Fruit fly (Drosophila melanogaster) whole organism, prepupa: Measurements from ENCODE around the gene CG17111.

ENCODE experiments used
- CG6276 ChIP-seq: fragments of 200-800 bp; sonication (Bioruptor generic); optimal IDR thresholded peaks from 2 replicates; lab custom pipeline; 2017; ENCODE audit warnings: missing biosample characterization, mild to moderate bottlenecking, missing genetic modification characterization
- CG8632 ChIP-seq: fragments of 200-800 bp; sonication (Bioruptor generic); optimal IDR thresholded peaks from 3 replicates; lab custom pipeline; 2016; ENCODE audit warnings: missing biosample characterization, missing genetic modification characterization
- OdsH ChIP-seq: fragments of 200-800 bp; sonication (Bioruptor generic); optimal IDR thresholded peaks from 3 replicates; lab custom pipeline; 2016; ENCODE audit warnings: missing biosample characterization, missing genetic modification characterization

DNA sequence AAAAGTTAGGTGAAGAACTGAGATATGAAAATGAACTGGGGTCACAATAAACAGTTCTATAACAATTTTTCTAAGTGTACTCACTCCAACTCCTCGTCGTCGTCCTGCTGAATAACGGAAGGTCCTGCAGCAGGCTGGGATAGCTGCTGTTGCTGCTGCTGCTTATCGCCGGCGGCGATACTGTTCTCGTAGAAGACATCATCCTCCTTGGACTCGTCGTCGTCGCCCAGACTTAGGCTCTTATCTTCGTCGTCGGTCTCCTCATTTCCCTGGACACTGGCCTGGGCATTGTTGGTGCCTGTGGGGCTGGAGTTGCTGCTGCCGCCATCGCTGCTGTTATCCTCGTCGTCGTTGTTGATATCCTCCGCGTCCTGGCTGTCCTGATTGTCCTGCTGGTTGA lies 14.2 kb upstream of the CG17111 start:
- TF ChIP-seq CG6276 (GFP tag; lab: Kevin White, UChicago) (no peak), OdsH (no peak), CG8632 (no peak)
